Fruit fly (Drosophila melanogaster) whole organism, embryonic: Measurements from ENCODE around the gene CG7173.

Experiments
- Antp ChIP-seq: fragments of 200-800 bp; sonication (Bioruptor generic); optimal IDR thresholded peaks from 3 replicates; lab custom pipeline; 2016; ENCODE audit warnings: missing biosample characterization, missing genetic modification characterization
- Blimp-1 ChIP-seq: fragments of 200-800 bp; sonication (Bioruptor generic); optimal IDR thresholded peaks from 3 replicates; lab custom pipeline; 2018; ENCODE audit warnings: missing biosample characterization, missing genetic modification characterization, mild to moderate bottlenecking, moderate library complexity, missing genetic modification reagents
- C15 ChIP-seq: fragments of 200-800 bp; sonication (Bioruptor generic); IDR thresholded peaks from 3 replicates; pipeline ENCODE4 v1.3.6; 2022; ENCODE audit warnings: missing biosample characterization, missing genetic modification characterization
- CG11456 ChIP-seq: fragments of 200-800 bp; sonication (Bioruptor generic); IDR thresholded peaks from 3 replicates; pipeline ENCODE4 v1.3.6; 2022; ENCODE audit warnings: missing biosample characterization, missing genetic modification characterization
- CG13287 ChIP-seq: fragments of 200-800 bp; sonication (Bioruptor generic); IDR thresholded peaks from 2 replicates; pipeline ENCODE4 v1.3.6; 2022; ENCODE audit warnings: missing biosample characterization, missing genetic modification characterization; ENCODE audit not compliant: partially characterized antibody
- CG14710 ChIP-seq: fragments of 200-800 bp; sonication (Bioruptor generic); optimal IDR thresholded peaks from 3 replicates; lab custom pipeline; 2019; ENCODE audit warnings: missing biosample characterization, mild to moderate bottlenecking, missing genetic modification characterization, moderate library complexity
- CG18262 ChIP-seq: fragments of 200-800 bp; optimal IDR thresholded peaks from 3 replicates; lab custom pipeline; 2019; ENCODE audit warnings: missing biosample characterization, mild to moderate bottlenecking, missing genetic modification characterization, moderate library complexity
- CG1832 ChIP-seq: fragments of 200-800 bp; sonication (Bioruptor generic); optimal IDR thresholded peaks from 2 replicates; lab custom pipeline; 2017; ENCODE audit warnings: missing biosample characterization, mild to moderate bottlenecking, missing genetic modification characterization, inconsistent platforms
- CG18599 ChIP-seq: fragments of 200-800 bp; sonication (Bioruptor generic); optimal IDR thresholded peaks from 3 replicates; lab custom pipeline; 2017; ENCODE audit warnings: missing biosample characterization, missing genetic modification characterization, mild to moderate bottlenecking, moderate library complexity, missing genetic modification reagents
- CG18764 ChIP-seq: fragments of 200-800 bp; sonication (Bioruptor generic); optimal IDR thresholded peaks from 3 replicates; lab custom pipeline; 2016; ENCODE audit warnings: missing biosample characterization, missing genetic modification characterization
- CG2875 ChIP-seq: fragments of 200-800 bp; sonication (Bioruptor generic); optimal IDR thresholded peaks from 2 replicates; lab custom pipeline; 2017; ENCODE audit warnings: missing biosample characterization, mild to moderate bottlenecking, missing genetic modification characterization, missing genetic modification reagents
- CG32767 ChIP-seq: fragments of 200-800 bp; sonication (Bioruptor generic); IDR thresholded peaks from 2 replicates; pipeline ENCODE4 v1.3.6; 2022; ENCODE audit warnings: missing biosample characterization, missing genetic modification characterization
- CG34224 ChIP-seq: fragments of 200-800 bp; sonication (Bioruptor generic); IDR thresholded peaks from 3 replicates; pipeline ENCODE4 v1.3.6; 2022; ENCODE audit warnings: missing biosample characterization, missing genetic modification characterization; ENCODE audit not compliant: partially characterized antibody
- CG43689 ChIP-seq: fragments of 200-800 bp; sonication (Bioruptor generic); IDR thresholded peaks from 2 replicates; pipeline ENCODE4 v1.3.6; 2022; ENCODE audit warnings: missing biosample characterization, missing genetic modification characterization
- CG4617 ChIP-seq: fragments of 200-800 bp; sonication (Bioruptor generic); optimal IDR thresholded peaks from 3 replicates; lab custom pipeline; 2016; ENCODE audit warnings: missing biosample characterization, missing genetic modification characterization, borderline replicate concordance
- CG6683 ChIP-seq: fragments of 200-800 bp; sonication (Bioruptor generic); optimal IDR thresholded peaks from 2 replicates; lab custom pipeline; 2017; ENCODE audit warnings: missing biosample characterization, mild to moderate bottlenecking, missing genetic modification characterization, missing genetic modification reagents
- CG7786 ChIP-seq: fragments of 200-800 bp; sonication (Bioruptor generic); optimal IDR thresholded peaks from 2 replicates; lab custom pipeline; 2016; ENCODE audit warnings: missing biosample characterization, missing genetic modification characterization
- CG8290 ChIP-seq, 3 experiments: fragments of 200-800 bp; sonication (Bioruptor generic); optimal IDR thresholded peaks; 2 replicates each; lab custom pipeline; 2016 to 2019; ENCODE audit warnings: missing biosample characterization in 3 of 3, missing genetic modification characterization in 3 of 3, mild to moderate bottlenecking in 2 of 3, moderate library complexity in 1 of 3
- CG9797 ChIP-seq: fragments of 200-800 bp; sonication (Bioruptor generic); optimal IDR thresholded peaks from 3 replicates; lab custom pipeline; 2018; ENCODE audit warnings: missing biosample characterization, mild to moderate bottlenecking, missing genetic modification characterization
- CrebB ChIP-seq: fragments of 200-800 bp; sonication (Bioruptor generic); optimal IDR thresholded peaks from 3 replicates; lab custom pipeline; 2018; ENCODE audit warnings: missing biosample characterization, mild to moderate bottlenecking, missing genetic modification characterization
- D19A ChIP-seq: fragments of 200-800 bp; optimal IDR thresholded peaks from 3 replicates; lab custom pipeline; 2019; ENCODE audit warnings: missing biosample characterization, mild to moderate bottlenecking, missing genetic modification characterization, moderate library complexity
- Dfd ChIP-seq, 2 experiments: fragments of >200 bp; optimal IDR thresholded peaks; 2 replicates each; lab custom pipeline; 2017; ENCODE audit warnings: missing biosample characterization in 2 of 2, missing genetic modification characterization in 2 of 2
- Hand ChIP-seq: fragments of 200-800 bp; sonication (Bioruptor generic); optimal IDR thresholded peaks from 2 replicates; lab custom pipeline; 2017; ENCODE audit warnings: mild to moderate bottlenecking, missing biosample characterization, missing genetic modification reagents, missing genetic modification characterization
- Hr3 ChIP-seq: fragments of 200-800 bp; sonication (Bioruptor generic); optimal IDR thresholded peaks from 3 replicates; lab custom pipeline; 2016; ENCODE audit warnings: missing biosample characterization, missing genetic modification characterization
- Hr51 ChIP-seq, 2 experiments: fragments of 200-800 bp; sonication (Bioruptor generic); optimal IDR thresholded peaks; 2 replicates in 1 of 2; 3 replicates in 1 of 2; lab custom pipeline; 2016 to 2018; ENCODE audit warnings: missing biosample characterization in 2 of 2, missing genetic modification characterization in 2 of 2, mild to moderate bottlenecking in 1 of 2, moderate library complexity in 1 of 2
- Hsf ChIP-seq: fragments of 200-800 bp; sonication (Bioruptor generic); optimal IDR thresholded peaks from 3 replicates; lab custom pipeline; 2016; ENCODE audit warnings: missing biosample characterization, missing genetic modification characterization
- Lhr ChIP-seq: fragments of 200-800 bp; sonication (Bioruptor generic); optimal IDR thresholded peaks from 3 replicates; lab custom pipeline; 2017; ENCODE audit warnings: mild to moderate bottlenecking, missing biosample characterization, missing genetic modification reagents, missing genetic modification characterization
- MBD-R2 ChIP-seq: fragments of 200-800 bp; sonication (Bioruptor generic); IDR thresholded peaks from 2 replicates; pipeline ENCODE4 v1.3.6; 2022; ENCODE audit warnings: missing biosample characterization, missing genetic modification characterization
- MTF-1 ChIP-seq: fragments of 200-800 bp; sonication (Bioruptor generic); optimal IDR thresholded peaks from 2 replicates; lab custom pipeline; 2018; ENCODE audit warnings: missing biosample characterization, mild to moderate bottlenecking, missing genetic modification characterization, borderline replicate concordance
- Neu2 ChIP-seq: fragments of 200-800 bp; sonication (Bioruptor generic); optimal IDR thresholded peaks from 3 replicates; lab custom pipeline; 2016; ENCODE audit warnings: missing biosample characterization, missing genetic modification characterization, borderline replicate concordance
- Oli ChIP-seq: fragments of 200-800 bp; sonication (Bioruptor generic); optimal IDR thresholded peaks from 2 replicates; lab custom pipeline; 2018; ENCODE audit warnings: missing biosample characterization, mild to moderate bottlenecking, missing genetic modification characterization, moderate library complexity
- PHDP ChIP-seq: fragments of 200-800 bp; sonication (Bioruptor generic); optimal IDR thresholded peaks from 3 replicates; lab custom pipeline; 2018; ENCODE audit warnings: missing biosample characterization, mild to moderate bottlenecking, missing genetic modification characterization, moderate library complexity
- Spps ChIP-seq: fragments of 200-800 bp; sonication (Bioruptor generic); optimal IDR thresholded peaks from 2 replicates; lab custom pipeline; 2018; ENCODE audit warnings: missing biosample characterization, mild to moderate bottlenecking, missing genetic modification characterization
- bsh ChIP-seq, 2 experiments: fragments of 200-800 bp; sonication (Bioruptor generic); optimal IDR thresholded peaks; 2 replicates each; lab custom pipeline; 2017 to 2018; ENCODE audit warnings: mild to moderate bottlenecking in 2 of 2, missing biosample characterization in 2 of 2, missing genetic modification characterization in 2 of 2, moderate library complexity in 1 of 2
- btn ChIP-seq: fragments of 200-800 bp; sonication (Bioruptor generic); optimal IDR thresholded peaks from 2 replicates; lab custom pipeline; 2016; ENCODE audit warnings: missing biosample characterization, missing genetic modification characterization
- da ChIP-seq: fragments of 200-800 bp; sonication (Bioruptor generic); optimal IDR thresholded peaks from 2 replicates; lab custom pipeline; 2016; ENCODE audit warnings: missing biosample characterization, missing genetic modification characterization
- dati ChIP-seq: fragments of 200-800 bp; sonication (Bioruptor generic); IDR thresholded peaks from 2 replicates; pipeline ENCODE4 v1.3.6; 2022; ENCODE audit warnings: missing biosample characterization, missing genetic modification characterization
- dmrt11E ChIP-seq: fragments of 200-800 bp; sonication (Bioruptor generic); optimal IDR thresholded peaks from 3 replicates; lab custom pipeline; 2018; ENCODE audit warnings: missing biosample characterization, mild to moderate bottlenecking, missing genetic modification characterization, moderate library complexity
- en ChIP-seq: fragments of 200-800 bp; sonication (Bioruptor generic); optimal IDR thresholded peaks from 2 replicates; lab custom pipeline; 2016; ENCODE audit warnings: missing biosample characterization, missing genetic modification characterization
- eve ChIP-seq, 2 experiments: fragments of >200 bp; optimal IDR thresholded peaks; 2 replicates each; lab custom pipeline; 2017; ENCODE audit warnings: missing biosample characterization in 2 of 2, missing genetic modification characterization in 2 of 2
- gt ChIP-seq: fragments of 200-800 bp; sonication (Bioruptor generic); IDR thresholded peaks from 2 replicates; pipeline ENCODE4 v1.3.6; 2022; ENCODE audit warnings: missing biosample characterization, missing genetic modification characterization
- mld ChIP-seq: fragments of 200-800 bp; sonication (Bioruptor generic); IDR thresholded peaks from 3 replicates; pipeline ENCODE4 v1.3.6; 2022; ENCODE audit warnings: missing biosample characterization, missing genetic modification characterization; ENCODE audit not compliant: partially characterized antibody
- scrt ChIP-seq: fragments of 200-800 bp; sonication (Bioruptor generic); optimal IDR thresholded peaks from 2 replicates; lab custom pipeline; 2018; ENCODE audit warnings: missing biosample characterization, mild to moderate bottlenecking, missing genetic modification characterization, moderate library complexity
- unc-4 ChIP-seq: fragments of 200-800 bp; sonication (Bioruptor generic); IDR thresholded peaks from 2 replicates; pipeline ENCODE4 v1.3.6; 2022; ENCODE audit warnings: missing biosample characterization, missing genetic modification characterization; ENCODE audit not compliant: partially characterized antibody
- unpg ChIP-seq: fragments of 200-800 bp; sonication (Bioruptor generic); optimal IDR thresholded peaks from 3 replicates; lab custom pipeline; 2018; ENCODE audit warnings: missing biosample characterization, mild to moderate bottlenecking, missing genetic modification characterization, moderate library complexity
- zfh1 ChIP-seq: fragments of 200-800 bp; sonication (Bioruptor generic); IDR thresholded peaks from 3 replicates; pipeline ENCODE4 v1.3.6; 2022; ENCODE audit warnings: missing biosample characterization, missing genetic modification characterization

The CG7173 gene

DNA sequence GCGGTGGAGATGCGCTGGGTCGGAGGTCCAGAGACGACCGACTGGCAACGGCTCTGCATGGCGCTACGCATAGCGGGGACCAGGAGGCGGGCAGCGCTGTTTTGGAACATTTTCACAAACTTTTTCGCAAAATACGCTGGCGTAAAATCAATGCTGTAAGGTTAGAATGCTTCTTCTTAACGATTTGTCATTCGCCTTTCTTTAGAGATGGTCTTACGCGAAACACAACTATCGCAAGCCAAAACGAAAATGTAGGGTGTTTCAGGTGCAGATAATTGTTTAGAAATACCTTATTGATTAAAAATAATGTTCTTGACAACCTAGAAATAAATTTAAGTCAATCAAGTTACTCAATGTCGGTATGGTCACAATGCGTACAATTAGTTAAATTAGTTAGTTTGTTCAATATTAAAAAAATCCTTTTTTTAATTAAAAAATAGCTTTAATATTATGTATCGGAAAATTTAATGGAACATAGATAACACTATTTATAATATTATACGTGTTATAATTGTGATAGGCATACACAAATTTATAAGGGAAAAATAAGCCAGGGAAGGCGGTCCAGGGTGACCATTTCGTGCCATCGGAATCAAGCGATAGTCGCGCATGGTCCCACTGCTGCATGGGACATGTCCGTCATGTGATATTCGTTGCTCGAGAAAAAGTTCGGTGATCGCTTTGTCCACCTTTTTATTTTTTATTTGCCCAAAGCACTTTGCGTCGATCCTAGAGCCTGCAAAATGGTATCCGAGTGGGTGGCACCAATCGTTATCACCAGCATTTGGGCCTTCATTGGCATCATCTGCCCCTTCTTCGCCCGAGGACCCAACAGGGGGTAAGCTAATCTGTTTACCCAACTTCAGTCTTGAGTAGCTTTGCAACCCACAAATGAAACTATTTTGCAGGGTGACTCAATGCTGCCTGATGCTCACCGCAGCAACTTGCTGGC, 18.5 kb downstream of the CG7173 start, which contains the start of the genes COX8 and VhaM9.7-b (continued):
- TF ChIP-seq gt (GFP tag; lab: Robert Waterston, UW) (no peak), zfh1 (peak; percentile 80), Spps (tag; lab: Kevin White, UChicago) (no peak), CG11456 (no peak; the same call in 2 of the 3 replicates), dmrt11E (tag; lab: Kevin White, UChicago) (peak; percentile 58), Blimp-1 (GFP tag; lab: Kevin White, UChicago) (no peak), CG6683 (GFP tag; lab: Kevin White, UChicago) (no peak), CG43689 (GFP tag; lab: Robert Waterston, UW) (no peak), Lhr (GFP tag; lab: Kevin White, UChicago) (peak; percentile 61), CG14710 (tag; lab: Kevin White, UChicago) (peak; percentile 82), mld (GFP tag; lab: Robert Waterston, UW) (peak; percentile 44; the same call in 1 of the 3 replicates), CG34224 (GFP tag; lab: Robert Waterston, UW) (peak; percentile 21; the same call in 1 of the 3 replicates), Neu2 (GFP tag; lab: Kevin White, UChicago) (no peak), Hr3 (GFP tag; lab: Kevin White, UChicago) (peak; percentile 60), Hr51 (GFP tag; optimal IDR thresholded peaks at IDR 0.05; lab: Kevin White, UChicago) (peak in 1 of 2 experiments; percentile 30), PHDP (tag; lab: Kevin White, UChicago) (peak; percentile 58), CG13287 (GFP tag; lab: Robert Waterston, UW) (peak; percentile 60), Antp (GFP tag; lab: Kevin White, UChicago) (peak; percentile 46), CG8290 (GFP tag; optimal IDR thresholded peaks at IDR 0.05; lab: Kevin White, UChicago) (peak; percentile 42), CG8290 (tag; optimal IDR thresholded peaks at IDR 0.05; lab: Kevin White, UChicago) (peak; percentile 51 to 86), unpg (GFP tag; lab: Kevin White, UChicago) (no peak), CG4617 (GFP tag; lab: Kevin White, UChicago) (peak; percentile 77), Hsf (GFP tag; lab: Kevin White, UChicago) (peak; percentile 77), CG9797 (peak; percentile 86), MBD-R2 (GFP tag; lab: Robert Waterston, UW) (peak; percentile 76), CG7786 (GFP tag; lab: Kevin White, UChicago) (peak; percentile 30), Dfd (GFP tag; optimal IDR thresholded peaks at IDR 0.05; lab: Kevin White, UChicago) (no peak), CG32767 (no peak), CG1832 (no peak), C15 (GFP tag; lab: Robert Waterston, UW) (no peak), da (GFP tag; lab: Kevin White, UChicago) (no peak), Oli (tag; lab: Kevin White, UChicago) (no peak), CG18599 (GFP tag; lab: Kevin White, UChicago) (no peak), unc-4 (GFP tag; lab: Robert Waterston, UW) (peak; percentile 62), en (GFP tag; lab: Kevin White, UChicago) (no peak), CG18262 (tag; lab: Kevin White, UChicago) (no peak), Hand (GFP tag; lab: Kevin White, UChicago) (no peak), eve (GFP tag; optimal IDR thresholded peaks at IDR 0.05; lab: Kevin White, UChicago) (no peak), CG2875 (GFP tag; lab: Kevin White, UChicago) (no peak), CrebB (no peak), scrt (no peak), btn (GFP tag; lab: Kevin White, UChicago) (no peak), D19A (tag; lab: Kevin White, UChicago) (no peak), CG18764 (GFP tag; lab: Kevin White, UChicago) (peak; percentile 62), dati (no peak), MTF-1 (GFP tag; lab: Kevin White, UChicago) (no peak), bsh (GFP tag; optimal IDR thresholded peaks at IDR 0.05; lab: Kevin White, UChicago) (no peak)
